Fruit fly (Drosophila melanogaster): ENCODE measurements around the gene CG33985.

The CG33985 gene

dm6 chr3L:15533402-15534129 is 7.0 kb upstream of the CG33985 start (continued):
- TF ChIP-seq cas (GFP tag; IDR thresholded peaks at IDR 0.05) (0 out of 2 replicates have a peak, but pooled peaks have one; percentile 5), ranshi (GFP tag; IDR thresholded peaks at IDR 0.05) (no peak; the same call in 1 of the 2 replicates), Side (GFP tag; optimal IDR thresholded peaks at IDR 0.05) (peak; percentile 47), CG10431 (GFP tag; optimal IDR thresholded peaks at IDR 0.05) (peak; percentile 74), Bteb2 (GFP tag; optimal IDR thresholded peaks at IDR 0.05) (no peak), CG18619 (GFP tag; optimal IDR thresholded peaks at IDR 0.05) (no peak), CG18262 (tag; optimal IDR thresholded peaks at IDR 0.05) (peak; percentile 30), Hr3 (GFP tag; optimal IDR thresholded peaks at IDR 0.05) (no peak), Hsf (GFP tag; optimal IDR thresholded peaks at IDR 0.05) (no peak), Rfx (GFP tag; IDR thresholded peaks at IDR 0.05) (peak; percentile 43), D19B (GFP tag; optimal IDR thresholded peaks at IDR 0.05) (peak; percentile 11), ci (GFP tag; IDR thresholded peaks at IDR 0.05) (no peak), Drgx (GFP tag; IDR thresholded peaks at IDR 0.05) (peak; percentile 61; the same call in 1 of the 2 replicates), CG31388 (GFP tag; optimal IDR thresholded peaks at IDR 0.05) (peak; percentile 10), esg (GFP tag; conservative IDR thresholded peaks at IDR 0.05) (peak; percentile 18; the same call in 1 of the 2 replicates), dmrt11E (tag; optimal IDR thresholded peaks at IDR 0.05) (peak; percentile 19), zfh2 (GFP tag; optimal IDR thresholded peaks at IDR 0.05) (peak; percentile 50), CG13424 (tag; optimal IDR thresholded peaks at IDR 0.05) (peak; percentile 49), Lpt (GFP tag; optimal IDR thresholded peaks at IDR 0.05) (no peak), CG3995 (GFP tag; optimal IDR thresholded peaks at IDR 0.05) (peak; percentile 23), CG17361 (GFP tag; IDR thresholded peaks at IDR 0.05) (no peak), CG2875 (GFP tag; optimal IDR thresholded peaks at IDR 0.05) (peak; percentile 32), CG11696 (GFP tag; IDR thresholded peaks at IDR 0.05) (peak; percentile 28; the same call in 1 of the 2 replicates), Sox100B (GFP tag; optimal IDR thresholded peaks at IDR 0.05) (peak; percentile 28), E2f1 (GFP tag; IDR thresholded peaks at IDR 0.05) (0 out of 2 replicates have a peak, but pooled peaks have one; percentile 21), stc (GFP tag; IDR thresholded peaks at IDR 0.05) (peak; percentile 45), CHES-1-like (GFP tag; optimal IDR thresholded peaks at IDR 0.05) (no peak), pnt (GFP tag; optimal IDR thresholded peaks at IDR 0.05) (peak; percentile 12), amos (GFP tag; IDR thresholded peaks at IDR 0.05; ENCODE audit: partially characterized antibody) (no peak), sisA (GFP tag; IDR thresholded peaks at IDR 0.05) (peak; percentile 16; the same call in 1 of the 2 replicates), insv (GFP tag; optimal IDR thresholded peaks at IDR 0.05) (no peak), CG3726 (GFP tag; IDR thresholded peaks at IDR 0.05) (0 out of 3 replicates have a peak, but pooled peaks have one; percentile 58), gcm2 (GFP tag; optimal IDR thresholded peaks at IDR 0.05) (no peak), CG5180 (GFP tag; optimal IDR thresholded peaks at IDR 0.05) (peak; percentile 35), ATbp (GFP tag; optimal IDR thresholded peaks at IDR 0.05) (peak; percentile 36), sima (GFP tag; optimal IDR thresholded peaks at IDR 0.05) (no peak), grau (tag; optimal IDR thresholded peaks at IDR 0.05) (peak; percentile 36), CG13624 (GFP tag; optimal IDR thresholded peaks at IDR 0.05) (peak; percentile 1), oc (tag; optimal IDR thresholded peaks at IDR 0.05) (peak; percentile 66), CG4617 (GFP tag; optimal IDR thresholded peaks at IDR 0.05; ENCODE audit: borderline replicate concordance) (no peak), Bdp1 (GFP tag; optimal IDR thresholded peaks at IDR 0.05) (no peak), Ada2b (GFP tag; IDR thresholded peaks at IDR 0.05) (peak; percentile 33; the same call in 1 of the 2 replicates), Hmx (GFP tag; optimal IDR thresholded peaks at IDR 0.05) (no peak), CG1603 (tag; optimal IDR thresholded peaks at IDR 0.05) (peak; percentile 36), row (GFP tag; IDR thresholded peaks at IDR 0.05) (no peak; the same call in 1 of the 3 replicates)

All from whole organism, embryonic.